Worm (Caenorhabditis elegans) whole organism, L2 larva: Measurements from ENCODE around the gene plx-2.

Experiments used
- R02D3.7 ChIP-seq: fragments of 150-350 bp; optimal IDR thresholded peaks from 2 replicates; lab custom pipeline; 2014; ENCODE audit warnings: missing biosample characterization, missing genetic modification characterization
- egl-27 ChIP-seq: sonication (generic microtip); optimal IDR thresholded peaks from 3 replicates; lab custom pipeline; 2017; ENCODE audit warnings: missing biosample characterization, missing genetic modification reagents, missing genetic modification characterization
- fos-1 ChIP-seq: fragments of 150-350 bp; optimal IDR thresholded peaks from 2 replicates; lab custom pipeline; 2014; ENCODE audit warnings: missing biosample characterization, missing genetic modification characterization
- lin-13 ChIP-seq: fragments of 150-350 bp; optimal IDR thresholded peaks from 2 replicates; lab custom pipeline; 2014; ENCODE audit warnings: missing biosample characterization, missing genetic modification reagents, missing genetic modification characterization
- lsy-2 ChIP-seq, 2 experiments: fragments of 150-350 bp in 1 of 2; sonication (generic microtip) in 1 of 2; optimal IDR thresholded peaks; 2 replicates each; lab custom pipeline; 2014 to 2017; ENCODE audit warnings: missing biosample characterization in 2 of 2, missing genetic modification characterization in 2 of 2
- mdl-1 ChIP-seq, 2 experiments: fragments of 150-350 bp in 1 of 2; sonication (generic microtip) in 1 of 2; optimal IDR thresholded peaks; 2 replicates each; lab custom pipeline; 2017; ENCODE audit warnings: missing biosample characterization in 2 of 2, missing genetic modification characterization in 2 of 2
- nhr-11 ChIP-seq: fragments of 150-350 bp; optimal IDR thresholded peaks from 2 replicates; lab custom pipeline; 2014; ENCODE audit warnings: missing biosample characterization, missing genetic modification characterization
- nhr-12 ChIP-seq: fragments of 150-350 bp; optimal IDR thresholded peaks from 2 replicates; lab custom pipeline; 2014; ENCODE audit warnings: missing biosample characterization, missing genetic modification characterization
- nhr-237 ChIP-seq: fragments of 150-350 bp; optimal IDR thresholded peaks from 2 replicates; lab custom pipeline; 2014; ENCODE audit warnings: missing biosample characterization, missing genetic modification characterization
- nhr-25 ChIP-seq: fragments of 150-350 bp; sonication (generic microtip); optimal IDR thresholded peaks from 3 replicates; lab custom pipeline; 2014; ENCODE audit warnings: missing biosample characterization, missing genetic modification characterization
- nhr-77 ChIP-seq: fragments of 150-350 bp; optimal IDR thresholded peaks from 2 replicates; lab custom pipeline; 2014; ENCODE audit warnings: missing biosample characterization, missing genetic modification characterization
- zag-1 ChIP-seq: fragments of 150-350 bp; optimal IDR thresholded peaks from 2 replicates; lab custom pipeline; 2014; ENCODE audit warnings: missing biosample characterization, missing genetic modification characterization
- ztf-4 ChIP-seq: fragments of 150-350 bp; optimal IDR thresholded peaks from 2 replicates; lab custom pipeline; 2014; ENCODE audit warnings: missing biosample characterization, missing genetic modification characterization

- no peak for TF ChIP-seq nhr-25 (tag; lab: Kevin White, UChicago)
- TF ChIP-seq zag-1 (tag; lab: Kevin White, UChicago), result no peak
- no peak for TF ChIP-seq nhr-12 (tag; lab: Kevin White, UChicago)
- no peak for TF ChIP-seq egl-27 (tag; lab: Kevin White, UChicago)
- TF ChIP-seq fos-1, result no peak
- TF ChIP-seq nhr-77 (tag; lab: Kevin White, UChicago), result no peak
- TF ChIP-seq nhr-11, result no peak
- TF ChIP-seq ztf-4 (tag; lab: Kevin White, UChicago), result no peak
- TF ChIP-seq lin-13 (GFP tag; lab: Kevin White, UChicago), result no peak
- TF ChIP-seq lsy-2 (tag; optimal IDR thresholded peaks at IDR 0.05; lab: Kevin White, UChicago), result no peak
- no peak for TF ChIP-seq R02D3.7 (tag; lab: Kevin White, UChicago)
- TF ChIP-seq nhr-237 (tag; lab: Kevin White, UChicago), result no peak
- TF ChIP-seq mdl-1 (tag; optimal IDR thresholded peaks at IDR 0.05; lab: Kevin White, UChicago), result no peak
These were observed 11.0 kb downstream of the plx-2 start for ce11 chrII:14413709-14414108.
